Worm (Caenorhabditis elegans) whole organism, midembryonic: ENCODE results near the gene ZK354.8.

Source experiments
- T22C8.4 ChIP-seq: fragments of 200-800 bp; sonication (Bioruptor generic); IDR thresholded peaks from 2 replicates; pipeline ENCODE4 v1.3.6; 2022; ENCODE audit warnings: missing genetic modification characterization, missing compliant biosample characterization
- cog-1 ChIP-seq: sonication (generic microtip); optimal IDR thresholded peaks from 2 replicates; lab custom pipeline; 2016; ENCODE audit warnings: missing genetic modification characterization, missing compliant biosample characterization
- flt-1 ChIP-seq: fragments of 200-800 bp; sonication (Bioruptor generic); IDR thresholded peaks from 2 replicates; pipeline ENCODE4 v1.3.6; 2022; ENCODE audit warnings: missing genetic modification characterization, missing compliant biosample characterization
- klf-2 ChIP-seq: fragments of 200-800 bp; sonication (Bioruptor generic); conservative IDR thresholded peaks from 2 replicates; pipeline ENCODE4 v1.3.6; 2022; ENCODE audit warnings: missing genetic modification reagents, missing genetic modification characterization, missing compliant biosample characterization
- med-1 ChIP-seq: sonication (generic microtip); optimal IDR thresholded peaks from 2 replicates; lab custom pipeline; 2017; ENCODE audit warnings: missing genetic modification characterization, mild to moderate bottlenecking, missing compliant biosample characterization, antibody characterized with exemption, missing genetic modification reagents; ENCODE audit not compliant: insufficient read depth
- ref-1 ChIP-seq: fragments of 200-800 bp; sonication (Bioruptor generic); conservative IDR thresholded peaks from 2 replicates; pipeline ENCODE4 v1.3.6; 2022; ENCODE audit warnings: missing genetic modification reagents, missing genetic modification characterization, missing compliant biosample characterization
- tab-1 ChIP-seq: fragments of 200-800 bp; sonication (Bioruptor generic); IDR thresholded peaks from 2 replicates; pipeline ENCODE4 v1.3.6; 2022; ENCODE audit warnings: missing genetic modification characterization, missing compliant biosample characterization
- ztf-23 ChIP-seq: fragments of 200-800 bp; sonication (Bioruptor generic); IDR thresholded peaks from 2 replicates; pipeline ENCODE4 v1.3.6; 2022; ENCODE audit warnings: missing genetic modification reagents, missing genetic modification characterization, missing compliant biosample characterization
- ztf-29 ChIP-seq: fragments of 200-800 bp; sonication (Bioruptor generic); IDR thresholded peaks from 2 replicates; pipeline ENCODE4 v1.3.6; 2022; ENCODE audit warnings: missing genetic modification reagents, missing genetic modification characterization, missing compliant biosample characterization

- TF ChIP-seq ztf-29 (GFP tag; lab: Robert Waterston, UW), result no peak
- no peak for TF ChIP-seq tab-1 (GFP tag; lab: Robert Waterston, UW)
- TF ChIP-seq cog-1 (tag; lab: Kevin White, UChicago), result no peak
- TF ChIP-seq flt-1 (GFP tag; lab: Robert Waterston, UW), result no peak
- TF ChIP-seq med-1 (GFP tag; lab: Kevin White, UChicago), result no peak
- no peak for TF ChIP-seq ref-1 (GFP tag; lab: Robert Waterston, UW)
- TF ChIP-seq klf-2 (GFP tag; lab: Robert Waterston, UW), result no peak
- TF ChIP-seq T22C8.4, result no peak
- TF ChIP-seq ztf-23, result no peak
These were observed 12.9 kb upstream of the ZK354.8 start, which contains the start of gene slc-46A for ce11 chrIV:5318835-5319303.
